Worm (Caenorhabditis elegans): ENCODE data around the gene T23D5.3.

T23D5.3 gene

ce11 chrV:15710401-15710800 lies 23.1 kb downstream of the T23D5.3 start, which contains the start of gene Y6E2A.1:
TSS of gene Y6E2A.1 (minus strand) at chrV:15710501.
- TF ChIP-seq nhr-25 (tag; optimal IDR thresholded peaks at IDR 0.05) (no peak), fkh-2 (tag; optimal IDR thresholded peaks at IDR 0.05) (no peak), nhr-237 (tag; optimal IDR thresholded peaks at IDR 0.05) (no peak), elt-3 (tag; optimal IDR thresholded peaks at IDR 0.05) (no peak), ceh-9 (tag; optimal IDR thresholded peaks at IDR 0.05) (no peak), nhr-67 (tag; optimal IDR thresholded peaks at IDR 0.05) (no peak), ceh-28 (tag; optimal IDR thresholded peaks at IDR 0.05) (no peak), ama-1 (optimal IDR thresholded peaks at IDR 0.05) (no peak), aly-2 (tag; optimal IDR thresholded peaks at IDR 0.05) (no peak), eor-1 (tag; optimal IDR thresholded peaks at IDR 0.05) (no peak)

- no peak for TF ChIP-seq nhr-77 (tag; optimal IDR thresholded peaks at IDR 0.05)
- TF ChIP-seq ztf-4 (tag; optimal IDR thresholded peaks at IDR 0.05): no peak
- TF ChIP-seq hmg-11 (tag; optimal IDR thresholded peaks at IDR 0.05): no peak
- no peak for TF ChIP-seq ama-1 (optimal IDR thresholded peaks at IDR 0.05)
- no peak for TF ChIP-seq snpc-4 (tag; optimal IDR thresholded peaks at IDR 0.05)
- peak; percentile 24 for TF ChIP-seq nhr-25 (tag; optimal IDR thresholded peaks at IDR 0.05)
- no peak for TF ChIP-seq sea-2 (GFP tag; optimal IDR thresholded peaks at IDR 0.05)
- no peak for TF ChIP-seq nhr-23 (tag; optimal IDR thresholded peaks at IDR 0.05)
- no peak for TF ChIP-seq nhr-12 (tag; optimal IDR thresholded peaks at IDR 0.05)
- TF ChIP-seq ZK546.5 (tag; optimal IDR thresholded peaks at IDR 0.05): no peak
- TF ChIP-seq elt-3 (tag; optimal IDR thresholded peaks at IDR 0.05): peak in 2 of 3 experiments; percentile 17 to 74
- TF ChIP-seq pqm-1 (tag; optimal IDR thresholded peaks at IDR 0.05): no peak
- no peak for TF ChIP-seq lin-15B (tag; optimal IDR thresholded peaks at IDR 0.05)
- TF ChIP-seq ceh-16 (tag; optimal IDR thresholded peaks at IDR 0.05): no peak
- TF ChIP-seq nhr-28 (tag; optimal IDR thresholded peaks at IDR 0.05): no peak
These were observed 25.5 kb downstream of the T23D5.3 start for ce11 chrV:15707982-15708381.

- TF ChIP-seq elt-3 (tag; optimal IDR thresholded peaks at IDR 0.05) (peak in 1 of 3 experiments; percentile 52), fkh-10 (GFP tag; optimal IDR thresholded peaks at IDR 0.05) (no peak)
These were observed 28.7 kb downstream of the T23D5.3 start, which contains the start of gene twk-34 for ce11 chrV:15704745-15705144. TSS of gene twk-34 (plus strand) at chrV:15704960.

ce11 chrV:15702263-15702662 lies 31.2 kb downstream of the T23D5.3 start, which contains the start of gene nhr-53:
TSS of gene nhr-53 (minus strand) at chrV:15702363.
- TF ChIP-seq ceh-16 (tag; optimal IDR thresholded peaks at IDR 0.05): no peak
- no peak for TF ChIP-seq sea-2 (GFP tag; optimal IDR thresholded peaks at IDR 0.05)
- no peak for TF ChIP-seq daf-12 (tag; optimal IDR thresholded peaks at IDR 0.05)
- no peak for TF ChIP-seq nhr-77 (tag; optimal IDR thresholded peaks at IDR 0.05)
- TF ChIP-seq tbx-2 (tag; optimal IDR thresholded peaks at IDR 0.05): no peak
- TF ChIP-seq R02D3.7 (tag; optimal IDR thresholded peaks at IDR 0.05): no peak
- no peak for TF ChIP-seq fkh-10 (GFP tag; optimal IDR thresholded peaks at IDR 0.05)
- no peak for TF ChIP-seq elt-2 (tag; optimal IDR thresholded peaks at IDR 0.05)
- TF ChIP-seq nfya-1 (tag; optimal IDR thresholded peaks at IDR 0.05; ENCODE audit: insufficient read depth): no peak
- no peak for TF ChIP-seq unc-39 (tag; optimal IDR thresholded peaks at IDR 0.05)

- TF ChIP-seq pqm-1 (tag; optimal IDR thresholded peaks at IDR 0.05) (no peak), ceh-16 (tag; optimal IDR thresholded peaks at IDR 0.05) (no peak), egl-5 (tag; optimal IDR thresholded peaks at IDR 0.05) (no peak), tbx-2 (tag; optimal IDR thresholded peaks at IDR 0.05) (no peak), ceh-82 (tag; optimal IDR thresholded peaks at IDR 0.05) (no peak), ztf-4 (tag; optimal IDR thresholded peaks at IDR 0.05) (no peak), jun-1 (tag; optimal IDR thresholded peaks at IDR 0.05) (no peak)
These were observed 33.7 kb downstream of the T23D5.3 start, which contains the start of gene nhr-199 for ce11 chrV:15699799-15700198. TSS of gene nhr-199 (minus strand) at chrV:15699899.

- TF ChIP-seq nhr-11 (tag; optimal IDR thresholded peaks at IDR 0.05): no peak
- TF ChIP-seq unc-62 (GFP tag; optimal IDR thresholded peaks at IDR 0.05): no peak
- TF ChIP-seq egl-27 (tag; optimal IDR thresholded peaks at IDR 0.05): no peak
- no peak for TF ChIP-seq unc-39 (tag; optimal IDR thresholded peaks at IDR 0.05)
- TF ChIP-seq eor-1 (tag; optimal IDR thresholded peaks at IDR 0.05): no peak
- TF ChIP-seq nhr-237 (tag; optimal IDR thresholded peaks at IDR 0.05): no peak
- no peak for TF ChIP-seq mdl-1 (tag; optimal IDR thresholded peaks at IDR 0.05)
- TF ChIP-seq fkh-10 (GFP tag; optimal IDR thresholded peaks at IDR 0.05): no peak
- no peak for TF ChIP-seq nhr-77 (tag; optimal IDR thresholded peaks at IDR 0.05)
- TF ChIP-seq ama-1 (optimal IDR thresholded peaks at IDR 0.05): no peak
- no peak for TF ChIP-seq nhr-12 (tag; optimal IDR thresholded peaks at IDR 0.05)
- TF ChIP-seq elt-2 (tag; optimal IDR thresholded peaks at IDR 0.05): no peak
- TF ChIP-seq ZK546.5 (tag; optimal IDR thresholded peaks at IDR 0.05): no peak
- no peak for TF ChIP-seq nhr-28 (tag; optimal IDR thresholded peaks at IDR 0.05)
- TF ChIP-seq nfya-1 (tag; optimal IDR thresholded peaks at IDR 0.05; ENCODE audit: insufficient read depth): no peak
- no peak for TF ChIP-seq nhr-25 (tag; optimal IDR thresholded peaks at IDR 0.05)
- no peak for TF ChIP-seq nhr-23 (tag; optimal IDR thresholded peaks at IDR 0.05)
- no peak for TF ChIP-seq mml-1 (tag; optimal IDR thresholded peaks at IDR 0.05)
- TF ChIP-seq ceh-28 (tag; optimal IDR thresholded peaks at IDR 0.05): no peak
These were observed 35.4 kb downstream of the T23D5.3 start, which contains the start of gene srx-29 for ce11 chrV:15698099-15698498. TSS of gene srx-29 (minus strand) at chrV:15698199.
